Worm (Caenorhabditis elegans): ENCODE measurements around the gene srb-16.
A peak's percentile ranks its signal among the peaks of the same experiment; 100 is the strongest.

srb-16 gene

DNA sequence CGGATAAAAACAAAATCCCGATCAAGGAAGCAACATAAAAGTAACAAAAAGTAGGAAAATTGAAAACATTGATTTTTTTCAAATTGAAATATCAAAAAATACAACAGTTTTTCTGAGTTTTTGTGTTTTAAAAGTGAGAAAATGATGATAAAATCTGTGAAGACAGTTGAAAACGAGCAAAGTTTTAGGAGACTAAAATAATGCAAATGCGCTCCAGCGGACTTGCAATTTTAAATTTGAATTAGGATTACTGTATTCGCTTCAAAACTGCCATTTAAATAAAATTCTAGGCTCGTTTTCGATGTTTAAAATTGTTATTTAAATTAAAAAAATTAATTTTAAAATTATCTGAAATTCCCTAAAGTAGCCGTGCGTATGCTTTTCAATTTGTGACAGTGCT lies 37.2 kb upstream of the srb-16 start:
- TF ChIP-seq odd-2 (tag; optimal IDR thresholded peaks at IDR 0.05): no peak

DNA sequence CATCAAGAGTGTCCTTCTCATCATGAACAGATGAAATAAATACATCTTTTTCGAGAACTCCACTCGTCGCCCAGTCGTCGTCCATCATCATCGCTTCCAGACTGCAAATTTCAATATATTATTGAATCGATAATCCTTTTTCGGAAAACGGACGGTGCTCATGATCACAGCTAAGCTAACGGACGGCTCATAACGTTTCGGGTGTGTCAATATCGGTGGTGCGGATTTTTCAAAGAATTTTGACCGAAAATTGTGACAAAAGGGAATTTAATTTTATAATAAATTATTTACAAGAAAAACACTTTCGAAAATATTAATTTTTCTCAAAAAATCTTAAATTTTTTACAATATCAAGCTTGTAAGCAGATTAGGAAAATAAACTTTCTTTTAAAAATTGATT lies 36.7 kb upstream of the srb-16 start, which contains the start of gene crh-2:
Gene crh-2 (minus strand): TSS at position 101 of the 400 bp plus-strand sequence.
- no peak for TF ChIP-seq dmd-4 (tag; optimal IDR thresholded peaks at IDR 0.05; ENCODE audit: borderline replicate concordance)
- no peak for TF ChIP-seq pat-9 (tag; optimal IDR thresholded peaks at IDR 0.05)
- TF ChIP-seq hlh-13 (GFP tag; optimal IDR thresholded peaks at IDR 0.05): no peak
- no peak for TF ChIP-seq fkh-10 (GFP tag; optimal IDR thresholded peaks at IDR 0.05)
- no peak for TF ChIP-seq sox-4 (tag; optimal IDR thresholded peaks at IDR 0.05)
- TF ChIP-seq C38D4.7 (GFP tag; optimal IDR thresholded peaks at IDR 0.05): no peak
- TF ChIP-seq ceh-9 (tag; optimal IDR thresholded peaks at IDR 0.05): no peak
- TF ChIP-seq ets-4 (tag; optimal IDR thresholded peaks at IDR 0.05): no peak
- TF ChIP-seq unc-86 (tag; optimal IDR thresholded peaks at IDR 0.05): no peak
- TF ChIP-seq ceh-45 (GFP tag; IDR thresholded peaks at IDR 0.05): no peak
- TF ChIP-seq dve-1 (tag; optimal IDR thresholded peaks at IDR 0.05): no peak
- no peak for TF ChIP-seq ceh-6 (GFP tag; optimal IDR thresholded peaks at IDR 0.05)
- no peak for TF ChIP-seq unc-3 (GFP tag; conservative IDR thresholded peaks at IDR 0.05)
- no peak for TF ChIP-seq unc-3 (tag; optimal IDR thresholded peaks at IDR 0.05)
- no peak for TF ChIP-seq lim-6 (tag; optimal IDR thresholded peaks at IDR 0.05)

DNA sequence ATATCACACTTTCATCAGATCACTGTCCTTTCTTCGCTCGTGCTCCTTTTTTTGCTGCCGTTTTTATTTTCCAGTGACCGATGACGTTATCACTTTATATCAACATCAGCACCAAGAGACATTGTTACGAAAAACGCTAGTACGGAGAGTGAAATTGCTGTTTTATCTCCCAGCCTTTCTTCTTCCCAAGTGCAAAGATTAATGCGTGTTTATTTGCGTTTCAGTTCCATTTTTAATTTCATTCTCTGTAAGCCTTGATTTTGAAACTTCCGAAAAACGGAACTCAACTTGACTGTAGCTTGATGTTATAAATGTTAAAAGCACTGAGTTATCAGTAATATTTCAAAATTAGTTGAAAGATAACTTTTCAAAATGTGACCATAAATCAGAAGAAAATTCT lies 36.1 kb upstream of the srb-16 start:
- TF ChIP-seq unc-42 (tag; optimal IDR thresholded peaks at IDR 0.05) (no peak), dve-1 (tag; optimal IDR thresholded peaks at IDR 0.05) (no peak), pros-1 (tag; optimal IDR thresholded peaks at IDR 0.05) (no peak), unc-86 (tag; optimal IDR thresholded peaks at IDR 0.05) (no peak), hlh-30 (tag; optimal IDR thresholded peaks at IDR 0.05; ENCODE audit: insufficient read depth) (no peak), K02D7.2 (tag; optimal IDR thresholded peaks at IDR 0.05) (no peak), odd-2 (tag; optimal IDR thresholded peaks at IDR 0.05) (no peak), nhr-11 (tag; optimal IDR thresholded peaks at IDR 0.05) (no peak), ama-1 (optimal IDR thresholded peaks at IDR 0.05) (no peak), nfya-1 (tag; optimal IDR thresholded peaks at IDR 0.05) (no peak), lim-6 (tag; optimal IDR thresholded peaks at IDR 0.05) (no peak), ets-4 (tag; optimal IDR thresholded peaks at IDR 0.05) (no peak), T23F11.4 (GFP tag; optimal IDR thresholded peaks at IDR 0.05) (no peak), hlh-6 (tag; optimal IDR thresholded peaks at IDR 0.05) (no peak), fkh-10 (GFP tag; optimal IDR thresholded peaks at IDR 0.05) (no peak), ceh-30 (tag; optimal IDR thresholded peaks at IDR 0.05) (no peak), Y22D7AL.16 (tag; optimal IDR thresholded peaks at IDR 0.05) (no peak), unc-3 (GFP tag; conservative IDR thresholded peaks at IDR 0.05) (no peak), unc-3 (tag; optimal IDR thresholded peaks at IDR 0.05) (no peak), hlh-8 (tag; optimal IDR thresholded peaks at IDR 0.05) (no peak), ahr-1 (tag; optimal IDR thresholded peaks at IDR 0.05) (no peak)

DNA sequence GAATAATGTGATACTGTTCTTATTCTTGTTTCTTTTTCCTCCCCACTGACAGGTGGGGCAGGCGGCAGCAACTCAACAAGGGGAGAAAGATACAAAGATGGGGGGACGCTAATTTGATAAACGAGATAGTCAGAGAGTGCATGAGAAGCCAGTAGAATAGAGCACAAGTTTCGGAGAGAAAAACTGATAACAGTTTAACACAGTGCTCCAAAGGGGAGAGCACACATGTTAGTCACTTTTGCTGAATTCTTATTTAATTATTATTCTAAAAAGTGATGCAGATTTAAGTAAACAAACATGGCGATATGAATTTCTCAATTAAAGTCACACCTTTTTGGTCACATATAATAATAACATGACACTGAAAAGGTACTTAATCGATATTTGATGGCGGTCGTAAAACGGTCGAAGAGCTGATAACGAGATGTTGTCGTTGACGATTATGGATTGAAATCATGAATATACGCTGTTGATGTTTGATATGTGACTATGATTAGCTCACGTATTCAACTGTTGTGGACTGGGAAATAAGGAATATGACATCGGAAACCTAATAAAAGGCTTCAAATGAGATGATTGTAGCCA lies 35.3 kb upstream of the srb-16 start:
- TF ChIP-seq elt-2 (tag; optimal IDR thresholded peaks at IDR 0.05): peak; percentile 88
- TF ChIP-seq T23F11.4 (GFP tag; optimal IDR thresholded peaks at IDR 0.05): no peak

DNA sequence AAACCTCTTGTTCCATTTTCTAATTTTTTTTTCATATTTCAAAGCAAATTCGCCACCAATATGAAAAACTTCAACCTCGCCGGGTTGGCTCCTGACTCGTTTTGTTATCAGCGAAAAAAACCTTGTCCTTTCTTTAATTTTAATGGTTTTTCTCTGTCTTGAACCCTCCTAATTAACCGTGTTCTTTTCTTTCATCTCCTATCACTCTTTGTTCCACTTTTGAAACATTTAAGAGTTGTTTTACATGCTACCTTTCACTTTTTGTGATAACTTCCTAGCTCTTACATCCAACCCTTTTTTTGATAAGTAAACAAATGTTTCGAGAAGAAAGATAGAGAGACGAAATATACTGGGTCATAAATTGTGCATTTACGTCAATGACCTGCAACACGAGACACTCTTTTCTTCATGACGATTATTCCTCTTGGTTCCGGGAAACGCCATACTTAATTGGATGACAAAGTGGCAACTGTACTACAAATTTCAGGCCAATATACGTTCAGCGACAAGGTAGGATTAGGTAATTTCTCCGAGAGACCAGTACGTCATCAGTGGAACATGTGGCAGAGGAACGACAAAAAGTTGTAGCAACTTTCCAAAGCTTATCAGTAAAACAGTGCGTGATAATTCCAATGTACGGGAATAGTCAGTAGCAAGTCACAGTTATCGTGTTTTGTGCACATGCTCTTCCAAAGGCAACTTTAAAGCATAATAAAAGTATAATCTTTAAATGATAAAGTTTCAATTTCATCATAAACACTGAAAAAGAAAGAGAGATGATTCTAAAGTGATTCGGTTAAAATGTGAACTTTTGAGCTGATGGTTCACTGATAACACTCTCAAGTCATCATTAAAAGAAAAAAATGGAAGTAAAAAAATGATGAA lies 34.2 kb upstream of the srb-16 start:
- TF ChIP-seq K09A11.1 (tag; optimal IDR thresholded peaks at IDR 0.05; ENCODE audit: insufficient read depth) (no peak), elt-2 (tag; optimal IDR thresholded peaks at IDR 0.05) (peak; percentile 83)

Measured in whole organism, late embryonic.